Worm (Caenorhabditis elegans) whole organism, young adult: ENCODE results near the gene srh-41.

ENCODE experiments used
- Y79H2A.3 ChIP-seq: fragments of 200-800 bp; sonication (Bioruptor generic); conservative IDR thresholded peaks from 2 replicates; pipeline ENCODE4 v1.3.6; 2022; ENCODE audit warnings: missing genetic modification reagents, missing genetic modification characterization, missing compliant biosample characterization
- egl-44 ChIP-seq: fragments of 200-800 bp; sonication (Bioruptor generic); IDR thresholded peaks from 2 replicates; pipeline ENCODE4 v1.3.6; 2022; ENCODE audit warnings: missing genetic modification reagents, missing genetic modification characterization, missing compliant biosample characterization
- gei-17 ChIP-seq: fragments of 200-800 bp; sonication (Bioruptor generic); optimal IDR thresholded peaks from 2 replicates; lab custom pipeline; 2018; ENCODE audit warnings: mild to moderate bottlenecking, missing genetic modification characterization, missing compliant biosample characterization
- nfya-1 ChIP-seq: sonication (generic microtip); optimal IDR thresholded peaks from 2 replicates; lab custom pipeline; 2017; ENCODE audit warnings: antibody characterized with exemption, missing compliant biosample characterization, missing genetic modification characterization, borderline replicate concordance; ENCODE audit not compliant: insufficient read depth

ce11 chrII:14321225-14321624 lies 34.0 kb upstream of the srh-41 start:
- no peak for TF ChIP-seq Y79H2A.3 (GFP tag; lab: Robert Waterston, UW)
- no peak for TF ChIP-seq gei-17 (GFP tag; lab: Kevin White, UChicago)
- TF ChIP-seq egl-44 (GFP tag; lab: Robert Waterston, UW), result no peak
- no peak for TF ChIP-seq nfya-1 (tag; lab: Kevin White, UChicago)
